Worm (Caenorhabditis elegans) whole organism, mixed stage, embryonic: Measurements from ENCODE around the gene ttr-51.

Experiments used
- bed-3 ChIP-seq: fragments of 200-800 bp; sonication (Bioruptor generic); optimal IDR thresholded peaks from 3 replicates; lab custom pipeline; 2018; ENCODE audit warnings: mild to moderate bottlenecking, missing genetic modification characterization, moderate library complexity, missing compliant biosample characterization
- blmp-1 ChIP-seq: fragments of 150-350 bp; optimal IDR thresholded peaks from 2 replicates; lab custom pipeline; 2014; ENCODE audit warnings: missing biosample characterization, missing genetic modification characterization
- ceh-39 ChIP-seq: fragments of 150-350 bp; optimal IDR thresholded peaks from 2 replicates; lab custom pipeline; 2014; ENCODE audit warnings: missing biosample characterization, missing genetic modification characterization
- ceh-43 ChIP-seq: fragments of 200-800 bp; sonication (Bioruptor generic); optimal IDR thresholded peaks from 2 replicates; lab custom pipeline; 2018; ENCODE audit warnings: mild to moderate bottlenecking, missing genetic modification characterization, moderate library complexity, missing compliant biosample characterization
- ceh-83 ChIP-seq: fragments of 200-800 bp; sonication (Bioruptor generic); optimal IDR thresholded peaks from 2 replicates; lab custom pipeline; 2018; ENCODE audit warnings: mild to moderate bottlenecking, missing genetic modification characterization, missing compliant biosample characterization
- ces-1 ChIP-seq: fragments of 150-350 bp; optimal IDR thresholded peaks from 2 replicates; lab custom pipeline; 2014; ENCODE audit warnings: missing biosample characterization, missing genetic modification reagents, missing genetic modification characterization
- cnd-1 ChIP-seq: fragments of 200-800 bp; sonication (Bioruptor generic); optimal IDR thresholded peaks from 2 replicates; lab custom pipeline; 2018; ENCODE audit warnings: mild to moderate bottlenecking, missing genetic modification characterization, missing compliant biosample characterization
- elt-1 ChIP-seq: sonication (generic microtip); optimal IDR thresholded peaks from 2 replicates; lab custom pipeline; 2017; ENCODE audit warnings: missing genetic modification characterization, mild to moderate bottlenecking, missing compliant biosample characterization, antibody characterized with exemption, moderate library complexity, borderline replicate concordance; ENCODE audit not compliant: insufficient read depth
- flh-1 ChIP-seq: fragments of 200-800 bp; sonication (Bioruptor generic); optimal IDR thresholded peaks from 2 replicates; lab custom pipeline; 2018; ENCODE audit warnings: mild to moderate bottlenecking, missing genetic modification characterization, moderate library complexity, missing compliant biosample characterization
- ham-2 ChIP-seq: fragments of 200-800 bp; sonication (Bioruptor generic); optimal IDR thresholded peaks from 2 replicates; lab custom pipeline; 2018; ENCODE audit warnings: mild to moderate bottlenecking, missing genetic modification characterization, missing compliant biosample characterization
- hlh-1 ChIP-seq: fragments of 150-350 bp; optimal IDR thresholded peaks from 2 replicates; lab custom pipeline; 2014; ENCODE audit warnings: missing biosample characterization, missing genetic modification reagents, missing genetic modification characterization
- lin-13 ChIP-seq: fragments of 150-350 bp; optimal IDR thresholded peaks from 2 replicates; lab custom pipeline; 2014; ENCODE audit warnings: missing biosample characterization, missing genetic modification characterization
- lin-32 ChIP-seq: fragments of 200-800 bp; sonication (Bioruptor generic); optimal IDR thresholded peaks from 2 replicates; lab custom pipeline; 2018; ENCODE audit warnings: mild to moderate bottlenecking, missing genetic modification characterization, missing compliant biosample characterization
- lsy-2 ChIP-seq: fragments of 150-350 bp; optimal IDR thresholded peaks from 2 replicates; lab custom pipeline; 2014; ENCODE audit warnings: missing biosample characterization, missing genetic modification characterization
- mab-5 ChIP-seq: fragments of 150-350 bp; optimal IDR thresholded peaks from 2 replicates; lab custom pipeline; 2014; ENCODE audit warnings: missing biosample characterization, missing genetic modification characterization
- mep-1 ChIP-seq: fragments of 150-350 bp; optimal IDR thresholded peaks from 2 replicates; lab custom pipeline; 2017; ENCODE audit warnings: missing biosample characterization, missing genetic modification reagents, missing genetic modification characterization, inconsistent platforms
- nhr-12 ChIP-seq: fragments of 150-350 bp; optimal IDR thresholded peaks from 2 replicates; lab custom pipeline; 2014; ENCODE audit warnings: missing biosample characterization, missing genetic modification characterization
- nhr-237 ChIP-seq: fragments of 150-350 bp; optimal IDR thresholded peaks from 2 replicates; lab custom pipeline; 2014; ENCODE audit warnings: missing biosample characterization, missing genetic modification characterization
- nhr-28 ChIP-seq: fragments of 150-350 bp; optimal IDR thresholded peaks from 2 replicates; lab custom pipeline; 2014; ENCODE audit warnings: missing biosample characterization, missing genetic modification characterization
- nhr-76 ChIP-seq: sonication (generic microtip); optimal IDR thresholded peaks from 2 replicates; lab custom pipeline; 2017; ENCODE audit warnings: missing biosample characterization, missing genetic modification characterization
- pha-4 ChIP-seq: fragments of 150-350 bp; optimal IDR thresholded peaks from 2 replicates; lab custom pipeline; 2018; ENCODE audit warnings: missing biosample characterization, missing genetic modification reagents, missing genetic modification characterization
- sem-2 ChIP-seq: fragments of 200-800 bp; sonication (Bioruptor generic); optimal IDR thresholded peaks from 2 replicates; lab custom pipeline; 2018; ENCODE audit warnings: mild to moderate bottlenecking, missing genetic modification characterization, missing compliant biosample characterization
- snpc-4 ChIP-seq: fragments of 150-350 bp; optimal IDR thresholded peaks from 2 replicates; lab custom pipeline; 2014; ENCODE audit warnings: missing biosample characterization, missing genetic modification characterization
- tbx-8 ChIP-seq: fragments of 200-800 bp; sonication (Bioruptor generic); optimal IDR thresholded peaks from 2 replicates; lab custom pipeline; 2018; ENCODE audit warnings: mild to moderate bottlenecking, missing genetic modification characterization, moderate library complexity, missing compliant biosample characterization
- unc-120 ChIP-seq: sonication (generic microtip); optimal IDR thresholded peaks from 2 replicates; lab custom pipeline; 2017; ENCODE audit warnings: missing genetic modification characterization, missing compliant biosample characterization; ENCODE audit not compliant: poor library complexity, severe bottlenecking
- unc-39 ChIP-seq: fragments of 150-350 bp; optimal IDR thresholded peaks from 2 replicates; lab custom pipeline; 2014; ENCODE audit warnings: missing biosample characterization, missing genetic modification characterization
- unc-62 ChIP-seq: fragments of 150-350 bp; optimal IDR thresholded peaks from 2 replicates; lab custom pipeline; 2014; ENCODE audit warnings: missing biosample characterization, missing genetic modification reagents, missing genetic modification characterization
- zip-8 ChIP-seq: fragments of 150-350 bp; optimal IDR thresholded peaks from 2 replicates; lab custom pipeline; 2014; ENCODE audit warnings: missing biosample characterization, missing genetic modification characterization
- ztf-11 ChIP-seq: fragments of 150-350 bp; optimal IDR thresholded peaks from 2 replicates; lab custom pipeline; 2014; ENCODE audit warnings: missing biosample characterization, missing genetic modification characterization

The ttr-51 gene

ce11 chrIV:13236485-13236884, 15.6 kb downstream of the ttr-51 start, which contains the start of gene pwp-1:
pwp-1 (minus strand) TSS chrIV:13236585.
- no peak for TF ChIP-seq bed-3
- TF ChIP-seq hlh-1 (tag; lab: Kevin White, UChicago) = no peak
- no peak for TF ChIP-seq nhr-28 (tag; lab: Kevin White, UChicago)
- TF ChIP-seq blmp-1 = no peak
- no peak for TF ChIP-seq lsy-2 (tag; lab: Kevin White, UChicago)
- no peak for TF ChIP-seq mab-5 (tag; lab: Kevin White, UChicago)
- TF ChIP-seq tbx-8 (GFP tag; lab: Kevin White, UChicago) = no peak
- TF ChIP-seq flh-1 (GFP tag; lab: Kevin White, UChicago) = no peak
- no peak for TF ChIP-seq mep-1 (tag; lab: Kevin White, UChicago)
- TF ChIP-seq unc-39 = no peak
- no peak for TF ChIP-seq ztf-11 (tag; lab: Kevin White, UChicago)
- TF ChIP-seq ceh-83 (GFP tag; lab: Kevin White, UChicago) = no peak
- no peak for TF ChIP-seq pha-4 (tag; lab: Kevin White, UChicago)
- TF ChIP-seq lin-13 (tag; lab: Kevin White, UChicago) = no peak
- no peak for TF ChIP-seq sem-2
- no peak for TF ChIP-seq zip-8 (tag; lab: Kevin White, UChicago)
- no peak for TF ChIP-seq unc-62
- no peak for TF ChIP-seq unc-120
- TF ChIP-seq nhr-237 (tag; lab: Kevin White, UChicago) = no peak
- no peak for TF ChIP-seq ces-1 (GFP tag; lab: Kevin White, UChicago)

DNA sequence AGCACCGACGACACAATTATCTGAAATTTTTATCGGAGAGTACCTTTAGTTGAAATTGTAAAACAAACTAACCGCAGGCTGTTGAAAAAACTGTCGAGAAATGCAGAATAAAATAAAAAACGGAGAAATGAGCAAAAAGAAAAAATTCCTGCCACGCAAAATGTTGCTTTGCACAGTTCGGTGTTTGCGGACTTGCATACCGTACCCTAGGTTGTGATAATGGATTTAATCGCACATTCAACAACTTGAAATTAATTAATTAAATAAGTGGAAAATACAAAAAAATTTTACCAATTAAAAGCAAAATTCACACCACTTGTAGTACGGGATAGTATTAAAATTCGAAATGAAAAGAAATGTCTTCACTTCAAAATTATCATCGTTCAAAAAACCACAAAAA, 20.7 kb downstream of the ttr-51 start:
- TF ChIP-seq unc-120 = no peak
- peak; percentile 28 for TF ChIP-seq mep-1 (tag; lab: Kevin White, UChicago)
- TF ChIP-seq lsy-2 (tag; lab: Kevin White, UChicago) = peak; percentile 96
- peak; percentile 85 for TF ChIP-seq ces-1 (GFP tag; lab: Kevin White, UChicago)
- TF ChIP-seq sem-2 = no peak

- TF ChIP-seq flh-1 (GFP tag; lab: Kevin White, UChicago) = no peak
- TF ChIP-seq bed-3 = no peak
- no peak for TF ChIP-seq nhr-76
- TF ChIP-seq elt-1 (tag; lab: Kevin White, UChicago) = no peak
- TF ChIP-seq ceh-39 = no peak
- no peak for TF ChIP-seq mab-5 (tag; lab: Kevin White, UChicago)
- no peak for TF ChIP-seq nhr-12
- TF ChIP-seq mep-1 (tag; lab: Kevin White, UChicago) = no peak
- TF ChIP-seq nhr-237 (tag; lab: Kevin White, UChicago) = no peak
- no peak for TF ChIP-seq cnd-1 (tag; lab: Kevin White, UChicago)
- no peak for TF ChIP-seq nhr-28 (tag; lab: Kevin White, UChicago)
- TF ChIP-seq, all 35 proteins: peak for 0
These were observed 30.5 kb downstream of the ttr-51 start, which contains the start of gene C48D1.5 for ce11 chrIV:13221657-13222056. C48D1.5 (plus strand) TSS chrIV:13221957.

DNA sequence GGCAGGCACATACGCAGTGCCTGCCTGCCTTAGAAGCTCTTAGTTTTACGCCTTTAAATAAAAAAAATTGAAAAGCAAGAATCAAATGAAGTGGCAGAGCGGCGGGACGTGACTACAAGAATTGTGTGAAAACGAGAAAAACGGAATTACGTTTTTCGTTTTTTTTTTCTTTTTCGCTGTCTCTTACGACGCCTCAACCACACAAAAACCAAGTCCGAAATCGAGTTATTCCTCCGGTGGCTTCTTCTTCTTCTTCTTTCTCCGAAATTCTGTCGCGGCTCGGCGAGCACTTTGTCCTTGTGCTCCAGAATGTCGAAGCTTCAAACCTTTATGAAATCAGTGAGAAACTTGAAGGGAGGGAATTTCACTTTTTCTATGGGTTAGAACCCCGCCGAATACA, 31.5 kb downstream of the ttr-51 start:
- TF ChIP-seq ces-1 (GFP tag; lab: Kevin White, UChicago) (peak; percentile 64), pha-4 (tag; lab: Kevin White, UChicago) (no peak)

- no peak for TF ChIP-seq nhr-76
- TF ChIP-seq nhr-28 (tag; lab: Kevin White, UChicago) = no peak
- no peak for TF ChIP-seq mab-5 (tag; lab: Kevin White, UChicago)
These were observed 37.6 kb downstream of the ttr-51 start, which contains the start of gene cho-1 for ce11 chrIV:13214466-13214865. cho-1 (minus strand) TSS chrIV:13214566.

DNA sequence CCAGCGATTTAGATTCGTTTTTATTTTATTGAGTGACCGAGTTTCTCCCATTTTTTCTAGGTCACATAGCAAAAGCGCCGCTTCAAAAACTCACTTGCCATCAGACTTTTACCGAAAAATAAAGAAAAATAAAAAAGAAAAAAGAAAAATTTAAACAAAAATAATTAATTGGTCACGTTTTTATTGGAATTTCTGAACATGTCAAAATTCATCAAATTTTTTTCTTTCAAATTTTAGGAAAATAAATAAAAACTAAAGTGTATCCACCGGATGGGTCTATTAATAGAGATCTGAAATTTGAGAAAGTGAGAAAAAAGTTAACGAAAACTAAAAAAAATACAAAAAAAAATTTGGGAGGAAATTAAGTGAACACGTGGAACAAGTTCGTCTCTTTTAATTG, 42.5 kb downstream of the ttr-51 start, which contains the start of gene C48D1.9:
Gene C48D1.9 (minus strand): TSS at position 101 of the 400 bp plus-strand sequence.
- TF ChIP-seq ceh-43 = no peak
- no peak for TF ChIP-seq nhr-237 (tag; lab: Kevin White, UChicago)
- no peak for TF ChIP-seq sem-2
- TF ChIP-seq lin-32 (GFP tag; lab: Kevin White, UChicago) = no peak
- no peak for TF ChIP-seq ham-2
- TF ChIP-seq nhr-76 = no peak
- no peak for TF ChIP-seq elt-1 (tag; lab: Kevin White, UChicago)
- no peak for TF ChIP-seq blmp-1
- no peak for TF ChIP-seq mep-1 (tag; lab: Kevin White, UChicago)
- TF ChIP-seq ceh-83 (GFP tag; lab: Kevin White, UChicago) = no peak
- TF ChIP-seq snpc-4 = no peak
- TF ChIP-seq, all 35 proteins: peak for 0
